Fruit fly (Drosophila melanogaster): ENCODE results near the gene CG1662.
A peak's percentile ranks its signal among the peaks of the same experiment; 100 is the strongest.

The CG1662 gene

DNA sequence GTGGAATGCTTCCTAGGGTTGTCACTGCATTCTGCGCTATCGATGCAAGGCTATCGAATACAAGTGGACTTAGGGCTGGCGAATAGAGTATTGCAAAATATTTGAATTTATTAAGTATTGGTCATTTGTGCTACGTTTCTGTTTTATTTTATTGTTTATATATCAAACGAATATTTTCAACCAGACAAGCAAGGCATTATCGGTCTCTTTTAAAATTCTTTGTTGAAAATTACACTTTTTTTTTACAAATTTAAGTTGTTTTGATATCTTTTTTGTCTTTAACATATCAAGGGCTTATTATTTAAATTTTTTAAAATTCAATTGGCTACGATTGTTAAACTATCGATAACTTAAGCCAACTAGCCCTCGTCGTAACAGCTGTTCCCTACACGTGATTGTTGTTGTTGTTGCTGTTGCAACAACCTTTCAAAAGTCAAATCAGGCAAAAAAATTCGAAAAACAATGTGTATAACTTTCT, at the start of gene CG1662, which contains the start of gene Ype:
Gene CG1662 (plus strand): TSS at position 191 of the 478 bp plus-strand sequence.
Gene Ype (minus strand): TSS at position 45 of the 478 bp plus-strand sequence.
- TF ChIP-seq noc (tag; optimal IDR thresholded peaks at IDR 0.05): peak; percentile 81

DNA sequence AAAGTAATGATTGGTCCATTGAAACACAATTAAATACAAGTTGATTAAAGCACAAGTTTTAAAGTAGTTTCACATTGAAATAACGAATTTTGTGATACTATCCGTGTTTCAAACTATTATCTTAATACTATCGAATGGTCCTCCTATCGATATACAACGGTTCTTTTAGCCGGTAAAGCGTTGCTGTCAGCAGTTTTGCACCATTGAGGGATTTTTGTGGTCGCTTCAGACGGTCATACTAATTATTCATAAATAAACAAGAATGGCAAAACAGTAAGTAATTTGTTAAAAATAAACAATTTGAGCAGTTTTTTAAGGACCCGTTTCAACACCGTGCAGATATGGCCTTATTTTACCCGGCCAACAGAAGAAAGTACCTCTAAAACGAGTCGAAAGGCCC, 49.2 kb upstream of the CG1662 start, which contains the start of gene CG15747:
Gene CG15747 (plus strand): TSS at position 206 of the 400 bp plus-strand sequence.
- TF ChIP-seq noc (tag; optimal IDR thresholded peaks at IDR 0.05): no peak

DNA sequence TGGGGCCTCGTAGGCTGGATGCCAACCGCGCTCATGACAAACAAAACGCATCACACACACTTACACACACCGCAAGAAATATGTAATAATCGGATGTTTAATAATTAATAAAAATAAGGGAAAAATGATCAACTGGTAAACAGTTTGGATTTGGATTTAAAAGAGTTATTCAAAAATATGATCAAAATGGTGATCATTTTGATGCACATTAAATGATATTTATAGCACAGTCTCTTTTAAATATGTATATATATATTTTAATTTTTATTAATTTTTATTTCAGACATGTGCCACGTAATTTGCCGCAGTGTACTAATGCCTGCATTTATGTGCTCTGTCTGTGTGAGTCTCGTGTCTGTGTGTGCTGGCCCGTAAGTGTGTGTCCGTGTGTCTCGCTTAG, 42.0 kb upstream of the CG1662 start:
- TF ChIP-seq noc (tag; optimal IDR thresholded peaks at IDR 0.05): no peak

DNA sequence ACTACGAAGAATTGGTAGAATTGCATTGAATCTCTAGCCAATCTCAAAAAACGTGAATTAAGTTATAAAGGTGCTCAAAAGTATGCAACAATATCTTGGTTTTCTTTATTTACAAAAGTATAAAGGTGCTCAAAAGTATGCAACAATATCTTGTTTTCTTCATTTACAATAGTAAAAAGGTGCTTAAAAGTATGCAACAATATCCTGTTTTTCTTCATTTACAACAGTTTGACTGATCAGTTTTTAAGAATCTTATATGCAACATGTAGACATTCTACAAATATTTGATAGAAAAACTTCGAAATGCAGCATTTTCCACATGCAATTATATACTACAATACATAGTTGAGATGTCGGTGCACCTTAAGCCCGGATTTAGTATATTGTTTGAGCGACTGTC, 40.4 kb upstream of the CG1662 start:
- no peak for TF ChIP-seq noc (tag; optimal IDR thresholded peaks at IDR 0.05)

DNA sequence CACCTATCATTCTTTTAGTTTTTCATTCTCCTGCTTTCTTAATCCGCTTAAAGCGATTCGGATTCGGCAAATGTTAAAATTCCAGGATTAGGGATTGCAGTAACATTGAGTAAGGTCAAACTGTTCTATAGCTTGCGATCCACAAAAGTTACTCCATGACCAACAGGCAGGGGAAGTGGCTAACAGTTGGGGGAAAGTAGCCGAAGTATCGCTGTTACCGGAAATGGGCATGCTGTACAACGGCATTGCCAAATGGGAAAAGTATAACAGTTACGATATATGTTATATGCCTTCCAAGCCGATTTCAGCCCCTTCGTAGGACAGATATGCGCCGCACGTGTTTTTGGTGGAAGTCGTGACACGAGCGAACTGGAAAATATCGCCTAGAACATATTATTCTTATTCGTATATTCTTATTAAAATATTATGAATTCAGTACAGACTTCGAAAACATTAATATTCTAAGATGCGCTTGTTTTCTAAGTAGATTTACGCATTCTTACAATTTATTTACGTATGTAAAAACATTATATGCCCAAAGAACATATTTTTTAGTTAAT, 29.0 kb upstream of the CG1662 start:
- no peak for TF ChIP-seq noc (tag; optimal IDR thresholded peaks at IDR 0.05)

DNA sequence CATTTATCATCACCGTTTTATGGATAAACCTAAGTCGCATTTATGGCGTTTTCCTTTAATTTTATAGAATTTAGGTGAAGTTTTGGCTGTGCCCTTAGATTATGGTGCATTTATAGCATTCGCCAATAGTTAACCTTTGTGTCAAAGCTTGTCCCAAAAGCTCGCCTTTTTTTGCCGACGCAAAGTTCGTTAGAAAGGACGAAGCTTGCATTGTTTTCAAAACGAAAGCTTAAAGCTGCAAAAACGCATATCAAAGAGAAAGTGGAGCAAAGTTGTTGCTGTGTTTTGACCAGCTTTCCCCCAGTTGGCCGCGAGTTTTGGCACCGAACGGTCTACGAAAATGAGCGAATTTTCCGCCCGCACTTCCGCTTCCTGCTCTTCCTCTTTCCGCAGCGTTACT, 28.4 kb upstream of the CG1662 start, which contains the start of gene Syt12:
Gene Syt12 (plus strand): TSS at position 301 of the 400 bp plus-strand sequence.
- TF ChIP-seq noc (tag; optimal IDR thresholded peaks at IDR 0.05): no peak

DNA sequence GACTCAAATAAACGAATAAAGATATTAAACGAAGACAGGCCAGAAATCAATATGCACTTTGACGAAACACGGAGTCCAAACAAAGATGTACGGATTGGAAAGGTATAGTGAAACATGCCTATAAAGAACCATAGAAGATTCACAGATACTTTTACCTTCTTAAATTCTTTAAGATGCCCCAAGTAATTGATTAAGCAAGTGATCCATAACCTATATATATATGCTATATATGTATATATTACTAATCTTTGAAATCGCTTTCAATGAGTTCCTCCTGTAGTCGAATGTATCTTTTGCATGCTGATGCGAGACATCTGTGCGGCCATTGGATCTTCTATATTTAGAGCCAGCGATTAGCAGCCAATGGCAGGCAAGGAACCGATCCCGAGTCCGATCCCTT, 19.2 kb upstream of the CG1662 start, which contains the start of gene dmrt11E:
Gene dmrt11E (plus strand): TSS at position 43 of the 400 bp plus-strand sequence.
- TF ChIP-seq noc (tag; optimal IDR thresholded peaks at IDR 0.05): no peak

DNA sequence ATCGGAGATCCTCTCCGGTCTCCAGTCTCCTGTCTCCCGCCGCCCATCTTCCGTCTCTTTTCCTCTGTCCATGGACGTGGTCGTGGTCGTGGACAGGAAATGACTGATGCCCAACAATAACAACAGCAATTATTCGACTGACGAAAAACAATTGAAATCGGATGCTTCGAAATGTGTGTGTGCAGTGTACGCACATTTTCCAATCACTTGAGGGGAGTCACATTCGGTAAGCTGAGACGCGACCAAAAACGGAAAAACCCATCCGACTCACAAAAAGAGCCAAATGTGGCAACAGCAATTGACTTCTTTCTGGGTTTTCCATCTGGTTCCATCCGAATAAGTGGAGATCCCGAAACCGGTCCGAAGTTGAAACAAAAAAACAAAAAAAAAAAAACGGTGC, 17.9 kb upstream of the CG1662 start:
- no peak for TF ChIP-seq noc (tag; optimal IDR thresholded peaks at IDR 0.05)

DNA sequence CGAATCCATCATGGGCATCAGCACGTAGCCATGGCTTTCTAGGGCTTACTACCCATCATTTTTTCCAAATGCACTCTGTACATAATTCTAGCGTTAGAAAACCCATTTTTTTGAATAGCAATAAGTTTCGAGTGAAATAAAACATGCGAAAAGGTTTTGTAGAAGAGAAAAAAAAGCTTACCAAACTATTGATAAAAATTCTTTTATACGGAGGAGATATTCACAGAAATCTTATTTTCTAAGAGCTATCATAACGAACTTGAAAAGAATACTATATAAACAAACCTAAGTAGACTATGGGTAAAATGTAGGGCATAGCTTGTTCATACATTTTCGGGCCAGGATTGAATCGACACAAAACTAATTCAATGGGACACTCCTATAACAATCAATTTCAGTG, 17.1 kb upstream of the CG1662 start, which contains the start of gene CG1640:
Gene CG1640 (plus strand): TSS at position 301 of the 400 bp plus-strand sequence.
- TF ChIP-seq noc (tag; optimal IDR thresholded peaks at IDR 0.05): no peak

DNA sequence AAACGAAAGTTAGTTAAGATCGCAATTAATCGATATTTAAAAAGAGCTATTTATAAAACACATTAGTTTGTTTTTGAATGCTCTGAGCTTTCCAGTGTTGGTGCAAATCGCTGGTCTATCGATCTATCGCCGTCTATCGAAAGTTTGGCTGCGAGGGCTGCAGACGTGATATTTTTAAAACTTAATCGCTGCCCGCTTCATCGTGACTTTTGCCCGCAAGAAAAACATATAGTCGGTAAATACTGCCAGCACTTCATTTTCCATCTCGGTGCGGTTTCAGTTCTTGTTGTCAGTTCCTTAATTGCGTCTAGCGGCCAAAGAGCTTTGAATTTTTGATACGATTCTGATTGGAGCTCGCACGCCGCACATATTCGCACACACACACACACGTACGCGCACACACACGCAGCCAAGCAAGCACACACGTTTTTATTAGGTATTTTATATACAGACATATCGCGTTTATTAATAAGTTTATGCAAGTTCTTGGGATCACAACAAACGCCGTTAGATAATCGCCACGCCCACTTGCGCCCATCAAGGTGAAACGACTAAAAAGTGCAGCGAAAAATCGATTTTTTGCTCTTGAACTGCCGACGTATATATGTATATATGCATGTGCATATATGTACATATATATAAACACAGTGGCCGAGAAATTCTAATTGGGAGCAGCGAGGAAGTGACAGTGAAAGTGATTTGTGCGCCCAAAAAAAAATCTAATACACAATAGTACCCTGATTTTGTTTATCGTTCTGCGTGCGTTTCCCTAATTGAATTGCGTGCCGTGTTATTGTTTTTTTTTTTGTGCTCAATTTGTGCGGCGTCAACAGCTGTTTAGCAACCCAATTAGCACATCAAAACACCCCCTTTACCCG, 16.3 kb upstream of the CG1662 start:
- TF ChIP-seq noc (tag; optimal IDR thresholded peaks at IDR 0.05): peak; percentile 37

DNA sequence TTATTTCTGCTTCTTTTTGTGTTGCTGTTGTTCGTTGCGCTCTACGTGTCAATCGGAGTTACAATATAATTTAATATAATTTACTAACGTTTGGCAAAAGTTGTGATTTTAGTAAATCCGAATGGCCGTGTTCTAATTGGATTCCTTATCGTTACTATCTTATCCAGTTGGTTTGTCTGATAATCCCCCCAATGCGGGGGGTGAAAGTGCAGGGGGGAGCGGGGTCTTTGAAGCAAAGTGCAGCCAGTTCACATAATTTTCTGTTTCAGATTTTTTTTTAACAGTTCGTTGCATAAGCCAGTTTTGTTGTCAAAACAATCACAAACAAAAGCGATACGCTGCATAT, 15.7 kb upstream of the CG1662 start:
- no peak for TF ChIP-seq noc (tag; optimal IDR thresholded peaks at IDR 0.05)

DNA sequence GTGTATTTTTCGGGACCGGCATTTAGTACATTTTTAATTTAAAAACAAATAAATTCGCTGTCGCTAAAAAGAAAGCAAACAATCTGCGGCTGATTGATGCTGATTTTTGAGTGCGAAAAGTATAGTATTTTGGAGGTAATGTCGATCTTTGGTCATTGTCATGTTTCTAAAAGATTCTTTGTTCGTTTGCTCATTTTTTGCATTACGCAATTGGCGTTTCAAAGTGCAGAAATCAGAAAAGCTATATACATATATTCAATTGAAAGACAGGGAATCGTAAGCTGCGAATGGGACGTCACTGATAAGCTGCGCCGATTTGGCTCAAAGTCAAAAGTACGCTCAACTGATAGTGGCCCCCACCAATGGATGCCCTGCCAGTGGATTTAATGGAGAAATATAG, 14.9 kb upstream of the CG1662 start:
- TF ChIP-seq noc (tag; optimal IDR thresholded peaks at IDR 0.05): no peak

DNA sequence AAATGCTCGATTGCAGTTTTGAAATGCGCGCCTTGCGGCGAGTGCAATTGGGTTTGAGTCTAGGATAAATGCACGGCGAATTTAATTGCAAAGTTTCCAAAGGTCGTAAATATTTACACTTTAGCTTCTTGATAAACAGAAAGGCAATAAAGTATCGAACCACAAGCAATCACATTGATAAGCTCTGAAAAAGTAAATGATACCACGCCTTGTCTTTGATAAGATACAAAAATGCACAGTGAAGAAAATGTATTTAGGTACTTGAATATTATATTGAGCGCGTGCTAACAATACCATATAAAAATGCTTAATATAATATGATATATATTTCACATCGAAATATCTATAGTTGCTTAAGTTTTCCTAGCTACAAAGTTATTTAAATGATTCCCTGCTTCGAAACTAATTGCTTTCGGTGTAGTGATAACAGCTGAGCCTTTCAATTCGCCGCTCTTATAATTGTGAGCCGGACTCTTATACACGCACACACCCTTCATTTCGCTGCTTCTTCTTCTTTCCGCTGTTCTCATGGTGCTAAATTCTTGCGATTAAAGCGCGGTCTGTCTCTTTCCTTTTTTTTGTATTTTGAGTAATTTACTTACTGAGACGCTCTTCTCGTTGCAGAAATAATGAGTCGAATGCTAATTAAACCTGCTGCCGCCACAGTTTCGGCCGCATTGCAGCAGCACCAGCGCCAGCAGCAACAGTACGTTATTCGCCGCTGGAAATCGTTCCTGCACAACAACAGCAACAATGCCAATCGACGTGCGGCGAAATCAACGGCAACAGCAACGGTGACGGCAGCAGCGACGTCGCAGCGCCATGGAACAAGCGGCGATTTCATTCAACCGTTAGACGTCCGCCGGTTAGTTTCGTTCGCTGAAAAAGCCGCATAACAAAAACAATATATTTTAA, 13.9 kb upstream of the CG1662 start:
- peak; percentile 63 for TF ChIP-seq noc (tag; optimal IDR thresholded peaks at IDR 0.05)

DNA sequence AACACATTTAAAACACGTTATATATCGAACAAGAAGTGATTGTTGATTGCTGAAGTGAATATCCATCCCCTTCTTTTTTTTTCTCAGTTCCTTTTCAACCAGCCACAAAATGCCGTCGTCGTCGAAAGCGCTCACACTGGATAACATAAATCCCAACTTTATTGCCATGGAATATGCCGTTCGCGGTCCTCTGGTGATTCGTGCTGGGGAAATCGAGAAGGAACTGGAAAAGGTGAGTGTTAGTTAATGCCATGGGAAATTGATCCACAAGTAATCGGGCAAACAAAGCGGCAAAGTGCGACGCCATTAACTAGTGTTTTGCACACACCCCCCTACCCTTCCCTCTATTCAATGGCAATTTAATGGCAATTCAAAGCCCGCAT, 13.2 kb upstream of the CG1662 start:
- no peak for TF ChIP-seq noc (tag; optimal IDR thresholded peaks at IDR 0.05)

DNA sequence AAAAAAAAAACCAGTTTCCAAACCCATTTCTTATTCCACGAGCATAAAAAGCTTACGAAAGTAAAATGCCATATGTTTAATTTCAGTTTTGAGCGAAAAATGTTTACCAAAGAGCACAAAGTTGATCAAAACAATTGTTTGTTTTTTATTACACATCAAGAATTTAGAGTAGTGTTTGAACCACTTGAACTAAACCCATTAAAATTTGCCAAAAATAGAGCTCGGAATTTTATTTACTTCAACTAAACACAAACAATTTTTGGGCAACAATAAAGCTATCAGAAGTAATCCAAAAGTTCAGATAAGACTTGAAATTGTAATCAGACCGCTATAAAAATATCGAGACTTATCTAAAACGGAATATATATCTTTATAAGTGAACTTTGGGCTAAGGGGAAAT, 12.4 kb upstream of the CG1662 start:
- TF ChIP-seq noc (tag; optimal IDR thresholded peaks at IDR 0.05): no peak

DNA sequence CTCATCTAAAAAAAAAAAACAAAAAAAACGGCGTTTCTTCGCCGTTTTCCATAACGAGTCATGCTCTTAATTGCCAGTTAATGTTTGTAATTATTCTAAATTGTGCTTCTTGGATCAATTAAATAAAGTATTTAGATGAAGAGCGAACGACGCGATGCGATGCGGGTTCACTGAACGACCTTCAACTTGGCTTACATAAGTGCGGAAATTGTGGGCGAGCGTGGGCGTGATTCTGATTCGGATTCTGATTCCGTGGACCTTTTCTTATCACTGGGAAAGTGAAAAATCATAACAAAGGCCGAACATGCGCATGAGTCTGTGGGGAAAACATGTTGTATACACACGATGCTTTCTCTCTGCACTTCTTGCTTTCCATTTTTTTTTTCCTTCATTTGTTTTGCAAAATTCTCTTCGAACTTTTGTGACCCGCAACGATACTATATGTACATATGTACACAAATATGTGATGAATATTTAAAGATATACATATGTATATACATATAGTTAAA, 11.8 kb upstream of the CG1662 start:
- no peak for TF ChIP-seq noc (tag; optimal IDR thresholded peaks at IDR 0.05)
